Worm (Caenorhabditis elegans) whole organism, mixed stage, embryonic: ENCODE results near the gene C17H11.6.

Experiments
- M03D4.4 ChIP-seq: sonication (generic microtip); optimal IDR thresholded peaks from 2 replicates; lab custom pipeline; 2017; ENCODE audit warnings: mild to moderate bottlenecking, missing genetic modification characterization, missing compliant biosample characterization
- bed-3 ChIP-seq: fragments of 200-800 bp; sonication (Bioruptor generic); optimal IDR thresholded peaks from 3 replicates; lab custom pipeline; 2018; ENCODE audit warnings: mild to moderate bottlenecking, missing genetic modification characterization, moderate library complexity, missing compliant biosample characterization
- blmp-1 ChIP-seq: fragments of 150-350 bp; optimal IDR thresholded peaks from 2 replicates; lab custom pipeline; 2014; ENCODE audit warnings: missing biosample characterization, missing genetic modification characterization
- ceh-39 ChIP-seq: fragments of 150-350 bp; optimal IDR thresholded peaks from 2 replicates; lab custom pipeline; 2014; ENCODE audit warnings: missing biosample characterization, missing genetic modification characterization
- ceh-43 ChIP-seq: fragments of 200-800 bp; sonication (Bioruptor generic); optimal IDR thresholded peaks from 2 replicates; lab custom pipeline; 2018; ENCODE audit warnings: mild to moderate bottlenecking, missing genetic modification characterization, moderate library complexity, missing compliant biosample characterization
- ceh-83 ChIP-seq: fragments of 200-800 bp; sonication (Bioruptor generic); optimal IDR thresholded peaks from 2 replicates; lab custom pipeline; 2018; ENCODE audit warnings: mild to moderate bottlenecking, missing genetic modification characterization, missing compliant biosample characterization
- ces-1 ChIP-seq: fragments of 150-350 bp; optimal IDR thresholded peaks from 2 replicates; lab custom pipeline; 2014; ENCODE audit warnings: missing biosample characterization, missing genetic modification reagents, missing genetic modification characterization
- drap-1 ChIP-seq: fragments of 200-800 bp; sonication (Bioruptor generic); optimal IDR thresholded peaks from 3 replicates; lab custom pipeline; 2018; ENCODE audit warnings: mild to moderate bottlenecking, missing genetic modification characterization, missing compliant biosample characterization
- elt-1 ChIP-seq: sonication (generic microtip); optimal IDR thresholded peaks from 2 replicates; lab custom pipeline; 2017; ENCODE audit warnings: missing genetic modification characterization, mild to moderate bottlenecking, missing compliant biosample characterization, antibody characterized with exemption, moderate library complexity, borderline replicate concordance; ENCODE audit not compliant: insufficient read depth
- elt-3 ChIP-seq: fragments of 150-350 bp; optimal IDR thresholded peaks from 2 replicates; lab custom pipeline; 2014; ENCODE audit warnings: missing biosample characterization, missing genetic modification characterization
- flh-1 ChIP-seq: fragments of 200-800 bp; sonication (Bioruptor generic); optimal IDR thresholded peaks from 2 replicates; lab custom pipeline; 2018; ENCODE audit warnings: mild to moderate bottlenecking, missing genetic modification characterization, moderate library complexity, missing compliant biosample characterization
- ham-2 ChIP-seq: fragments of 200-800 bp; sonication (Bioruptor generic); optimal IDR thresholded peaks from 2 replicates; lab custom pipeline; 2018; ENCODE audit warnings: mild to moderate bottlenecking, missing genetic modification characterization, missing compliant biosample characterization
- hlh-1 ChIP-seq: fragments of 150-350 bp; optimal IDR thresholded peaks from 2 replicates; lab custom pipeline; 2014; ENCODE audit warnings: missing biosample characterization, missing genetic modification reagents, missing genetic modification characterization
- lin-13 ChIP-seq: fragments of 150-350 bp; optimal IDR thresholded peaks from 2 replicates; lab custom pipeline; 2014; ENCODE audit warnings: missing biosample characterization, missing genetic modification characterization
- lin-32 ChIP-seq: fragments of 200-800 bp; sonication (Bioruptor generic); optimal IDR thresholded peaks from 2 replicates; lab custom pipeline; 2018; ENCODE audit warnings: mild to moderate bottlenecking, missing genetic modification characterization, missing compliant biosample characterization
- lsy-2 ChIP-seq: fragments of 150-350 bp; optimal IDR thresholded peaks from 2 replicates; lab custom pipeline; 2014; ENCODE audit warnings: missing biosample characterization, missing genetic modification characterization
- mab-5 ChIP-seq: fragments of 150-350 bp; optimal IDR thresholded peaks from 2 replicates; lab custom pipeline; 2014; ENCODE audit warnings: missing biosample characterization, missing genetic modification characterization
- mep-1 ChIP-seq: fragments of 150-350 bp; optimal IDR thresholded peaks from 2 replicates; lab custom pipeline; 2017; ENCODE audit warnings: missing biosample characterization, missing genetic modification reagents, missing genetic modification characterization, inconsistent platforms
- mls-2 ChIP-seq: sonication (generic microtip); optimal IDR thresholded peaks from 2 replicates; lab custom pipeline; 2016; ENCODE audit warnings: mild to moderate bottlenecking, missing genetic modification characterization, moderate library complexity, missing compliant biosample characterization
- nhr-2 ChIP-seq: fragments of 150-350 bp; optimal IDR thresholded peaks from 2 replicates; lab custom pipeline; 2014; ENCODE audit warnings: missing biosample characterization, missing genetic modification characterization
- nhr-76 ChIP-seq: sonication (generic microtip); optimal IDR thresholded peaks from 2 replicates; lab custom pipeline; 2017; ENCODE audit warnings: missing biosample characterization, missing genetic modification characterization
- pha-4 ChIP-seq: fragments of 150-350 bp; optimal IDR thresholded peaks from 2 replicates; lab custom pipeline; 2018; ENCODE audit warnings: missing biosample characterization, missing genetic modification reagents, missing genetic modification characterization
- sem-2 ChIP-seq: fragments of 200-800 bp; sonication (Bioruptor generic); optimal IDR thresholded peaks from 2 replicates; lab custom pipeline; 2018; ENCODE audit warnings: mild to moderate bottlenecking, missing genetic modification characterization, missing compliant biosample characterization
- snpc-4 ChIP-seq: fragments of 150-350 bp; optimal IDR thresholded peaks from 2 replicates; lab custom pipeline; 2014; ENCODE audit warnings: missing biosample characterization, missing genetic modification characterization
- sptf-1 ChIP-seq: sonication (generic microtip); optimal IDR thresholded peaks from 2 replicates; lab custom pipeline; 2017; ENCODE audit warnings: mild to moderate bottlenecking, missing genetic modification characterization, moderate library complexity, missing compliant biosample characterization
- tbx-8 ChIP-seq: fragments of 200-800 bp; sonication (Bioruptor generic); optimal IDR thresholded peaks from 2 replicates; lab custom pipeline; 2018; ENCODE audit warnings: mild to moderate bottlenecking, missing genetic modification characterization, moderate library complexity, missing compliant biosample characterization
- unc-120 ChIP-seq: sonication (generic microtip); optimal IDR thresholded peaks from 2 replicates; lab custom pipeline; 2017; ENCODE audit warnings: missing genetic modification characterization, missing compliant biosample characterization; ENCODE audit not compliant: poor library complexity, severe bottlenecking
- unc-39 ChIP-seq: fragments of 150-350 bp; optimal IDR thresholded peaks from 2 replicates; lab custom pipeline; 2014; ENCODE audit warnings: missing biosample characterization, missing genetic modification characterization
- zip-8 ChIP-seq: fragments of 150-350 bp; optimal IDR thresholded peaks from 2 replicates; lab custom pipeline; 2014; ENCODE audit warnings: missing biosample characterization, missing genetic modification characterization
- ztf-11 ChIP-seq: fragments of 150-350 bp; optimal IDR thresholded peaks from 2 replicates; lab custom pipeline; 2014; ENCODE audit warnings: missing biosample characterization, missing genetic modification characterization

C17H11.6 gene

DNA sequence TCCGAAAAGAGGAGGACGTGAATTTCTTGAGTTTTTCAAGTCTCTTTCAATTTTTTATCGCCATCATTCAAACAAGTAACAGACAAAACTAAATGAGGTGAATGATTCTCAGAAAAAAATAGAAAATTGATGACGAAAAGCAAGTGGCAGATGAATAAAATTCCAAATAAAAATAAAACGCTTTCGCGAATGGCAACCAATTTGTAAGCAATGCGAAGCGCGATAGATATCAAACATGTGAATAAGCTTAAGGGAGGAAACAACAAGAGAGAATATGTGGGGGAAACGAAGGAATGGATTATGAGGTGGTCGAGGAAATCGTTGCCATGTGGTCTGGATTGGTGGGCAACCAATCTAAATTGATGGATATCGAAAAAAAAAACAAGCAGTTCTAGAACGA, 891 bp upstream of the C17H11.6 start:
- no peak for TF ChIP-seq lsy-2 (tag; lab: Kevin White, UChicago)
- no peak for TF ChIP-seq snpc-4 (tag; lab: Kevin White, UChicago)
- peak; percentile 8 for TF ChIP-seq ces-1 (GFP tag; lab: Kevin White, UChicago)

DNA sequence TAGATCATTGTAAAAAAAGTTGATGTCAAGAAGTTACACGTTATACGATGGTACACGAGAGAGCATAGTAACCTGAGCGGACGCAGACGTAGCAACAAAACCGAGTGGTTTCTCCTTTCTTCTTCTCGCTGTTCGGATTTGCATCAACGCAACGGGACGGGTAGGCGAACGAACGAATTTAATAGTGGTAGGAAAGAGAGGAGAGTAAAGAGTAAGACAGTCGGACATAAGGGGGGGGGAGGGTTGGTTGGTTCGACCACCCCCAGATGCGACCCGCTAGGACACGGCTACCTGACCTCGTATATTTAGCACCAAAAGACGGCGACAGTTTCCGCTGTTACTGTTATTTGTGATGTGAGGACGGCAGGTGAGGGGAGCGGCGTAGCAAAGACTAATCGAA, 2.4 kb downstream of the C17H11.6 start:
- TF ChIP-seq M03D4.4 (tag; lab: Kevin White, UChicago) (peak; percentile 22), ceh-39 (tag; lab: Kevin White, UChicago) (no peak), drap-1 (GFP tag; lab: Kevin White, UChicago) (peak; percentile 27), ham-2 (GFP tag; lab: Kevin White, UChicago) (peak; percentile 76), nhr-2 (tag; lab: Kevin White, UChicago) (peak; percentile 14), sem-2 (GFP tag; lab: Kevin White, UChicago) (no peak), elt-1 (tag; lab: Kevin White, UChicago) (no peak), blmp-1 (no peak), zip-8 (tag; lab: Kevin White, UChicago) (no peak), mab-5 (tag; lab: Kevin White, UChicago) (no peak), sptf-1 (tag; lab: Kevin White, UChicago) (peak; percentile 54), tbx-8 (GFP tag; lab: Kevin White, UChicago) (no peak), mls-2 (tag; lab: Kevin White, UChicago) (peak; percentile 42), lin-32 (no peak), snpc-4 (tag; lab: Kevin White, UChicago) (no peak), hlh-1 (peak; percentile 9)

DNA sequence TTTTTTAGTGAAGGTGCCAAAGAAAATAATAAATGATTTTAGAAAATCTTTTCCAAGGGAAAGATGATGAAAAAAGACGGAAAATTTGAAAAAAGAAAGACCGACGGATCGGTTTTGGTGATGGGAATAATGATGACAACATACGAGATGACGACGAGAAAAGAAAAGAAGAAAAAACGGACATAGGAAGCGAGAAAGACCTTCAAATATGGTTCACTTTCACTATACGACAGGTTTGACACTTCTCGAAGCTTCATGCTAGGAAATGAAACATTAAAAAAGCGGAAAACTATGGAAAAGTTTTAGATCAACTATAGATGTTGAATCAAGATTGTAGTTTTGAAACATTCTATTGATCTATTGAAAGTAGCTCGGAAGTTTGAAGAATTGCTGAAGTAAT, 3.4 kb downstream of the C17H11.6 start:
- TF ChIP-seq tbx-8 (GFP tag; lab: Kevin White, UChicago) (no peak), drap-1 (GFP tag; lab: Kevin White, UChicago) (no peak), mls-2 (tag; lab: Kevin White, UChicago) (no peak), lsy-2 (tag; lab: Kevin White, UChicago) (no peak), sptf-1 (tag; lab: Kevin White, UChicago) (no peak), ces-1 (GFP tag; lab: Kevin White, UChicago) (no peak), snpc-4 (tag; lab: Kevin White, UChicago) (no peak), mep-1 (tag; lab: Kevin White, UChicago) (no peak), flh-1 (no peak), nhr-2 (tag; lab: Kevin White, UChicago) (no peak), ceh-83 (no peak), lin-32 (no peak), M03D4.4 (tag; lab: Kevin White, UChicago) (no peak)
- TF ChIP-seq, all 35 proteins: peak for 0

DNA sequence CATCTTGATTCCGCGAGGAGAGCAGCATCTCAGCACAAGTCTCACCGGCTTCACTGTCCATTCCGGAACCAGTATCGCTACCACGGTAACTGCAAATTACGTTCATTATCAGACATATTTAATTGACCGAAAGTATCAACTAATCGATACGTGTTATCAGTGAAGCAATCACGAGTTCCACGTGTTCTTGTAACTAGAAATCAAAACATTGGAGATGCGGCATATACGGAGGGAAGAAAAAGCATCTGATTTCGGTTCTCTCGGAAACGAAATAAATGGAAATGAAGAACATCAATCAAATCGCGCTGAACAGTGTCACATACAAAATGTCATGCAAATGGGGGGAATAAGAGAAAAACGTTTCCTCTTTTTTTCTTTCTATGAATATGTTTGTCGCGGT, 10.4 kb downstream of the C17H11.6 start:
- TF ChIP-seq ceh-83 (no peak), unc-120 (tag; lab: Kevin White, UChicago) (no peak), mep-1 (tag; lab: Kevin White, UChicago) (no peak), lin-32 (no peak), lsy-2 (tag; lab: Kevin White, UChicago) (no peak), snpc-4 (tag; lab: Kevin White, UChicago) (no peak), hlh-1 (no peak), pha-4 (tag; lab: Kevin White, UChicago) (no peak), bed-3 (GFP tag; lab: Kevin White, UChicago) (no peak), lin-13 (no peak), flh-1 (no peak)

DNA sequence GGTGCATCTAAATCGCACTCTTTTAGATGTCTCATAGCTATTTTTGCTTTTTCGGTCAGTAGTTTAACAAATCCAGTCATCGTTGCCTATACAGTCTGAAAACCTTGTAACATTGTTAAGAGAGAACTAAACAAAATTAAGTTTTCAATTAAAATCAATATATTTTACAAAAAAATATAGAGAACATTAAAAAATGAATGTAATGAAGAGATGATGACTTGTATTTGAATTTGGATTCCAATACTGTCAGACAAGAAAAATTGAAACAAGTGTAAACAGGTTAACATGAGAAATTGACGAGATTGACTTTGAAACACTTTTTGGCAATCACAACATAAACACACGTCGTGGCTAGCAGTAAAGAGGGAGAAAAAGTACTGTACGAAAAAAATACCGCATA, 18.5 kb downstream of the C17H11.6 start, which contains the start of gene C17H11.5:
TSS of gene C17H11.5 (minus strand) at position 101 of the 400 bp plus-strand sequence.
- TF ChIP-seq drap-1 (GFP tag; lab: Kevin White, UChicago), result no peak
- no peak for TF ChIP-seq M03D4.4 (tag; lab: Kevin White, UChicago)
- TF ChIP-seq unc-39 (tag; lab: Kevin White, UChicago), result no peak
- no peak for TF ChIP-seq ceh-83
- no peak for TF ChIP-seq elt-3 (tag; lab: Kevin White, UChicago)
- TF ChIP-seq ceh-39 (tag; lab: Kevin White, UChicago), result no peak
- no peak for TF ChIP-seq nhr-2 (tag; lab: Kevin White, UChicago)
- TF ChIP-seq nhr-76 (tag; lab: Kevin White, UChicago), result no peak
- TF ChIP-seq mep-1 (tag; lab: Kevin White, UChicago), result no peak
- no peak for TF ChIP-seq unc-120 (tag; lab: Kevin White, UChicago)
- TF ChIP-seq ztf-11, result no peak
- no peak for TF ChIP-seq elt-1 (tag; lab: Kevin White, UChicago)
- TF ChIP-seq pha-4 (tag; lab: Kevin White, UChicago), result no peak
- TF ChIP-seq tbx-8 (GFP tag; lab: Kevin White, UChicago), result no peak
- TF ChIP-seq hlh-1, result no peak
- no peak for TF ChIP-seq ceh-43
- no peak for TF ChIP-seq ham-2 (GFP tag; lab: Kevin White, UChicago)
- no peak for TF ChIP-seq bed-3 (GFP tag; lab: Kevin White, UChicago)
